Fruit fly (Drosophila melanogaster): ENCODE results near the gene Mkrn1.

Mkrn1 gene

dm6 chr3L:21539245-21540196, 6.0 kb upstream of the Mkrn1 start, which contains the start of the genes COX8 and VhaM9.7-b (continued):
- TF ChIP-seq run (tag; optimal IDR thresholded peaks at IDR 0.05) (no peak), CG8089 (GFP tag; optimal IDR thresholded peaks at IDR 0.05) (peak; percentile 35), schlank (tag; optimal IDR thresholded peaks at IDR 0.05) (no peak), lola (GFP tag; optimal IDR thresholded peaks at IDR 0.05) (peak in 1 of 3 experiments; percentile 62), CG10979 (tag; optimal IDR thresholded peaks at IDR 0.05) (peak; percentile 37), HHEX (GFP tag; optimal IDR thresholded peaks at IDR 0.05) (no peak), grn (GFP tag; optimal IDR thresholded peaks at IDR 0.05) (no peak), NfI (GFP tag; optimal IDR thresholded peaks at IDR 0.05) (peak; percentile 65), CG2199 (GFP tag; IDR thresholded peaks at IDR 0.05) (peak; percentile 57; the same call in 1 of the 3 replicates), CG7963 (GFP tag; IDR thresholded peaks at IDR 0.05; ENCODE audit: partially characterized antibody) (peak; percentile 33; the same call in 1 of the 3 replicates), sens (GFP tag) (peak; percentile 63), Neu2 (GFP tag; optimal IDR thresholded peaks at IDR 0.05; ENCODE audit: borderline replicate concordance) (no peak), CG1602 (GFP tag; optimal IDR thresholded peaks at IDR 0.05) (peak; percentile 65), CG8281 (tag; optimal IDR thresholded peaks at IDR 0.05) (peak; percentile 64), Ptx1 (GFP tag; IDR thresholded peaks at IDR 0.05) (no peak), vfl (GFP tag; optimal IDR thresholded peaks at IDR 0.05) (peak; percentile 21), jing (GFP tag; optimal IDR thresholded peaks at IDR 0.05) (no peak), CG3281 (GFP tag; optimal IDR thresholded peaks at IDR 0.05) (peak; percentile 45), her (GFP tag; optimal IDR thresholded peaks at IDR 0.05) (no peak), hkb (optimal IDR thresholded peaks at IDR 0.05) (no peak), hkb (GFP tag; IDR thresholded peaks at IDR 0.05) (peak; percentile 27; the same call in 1 of the 2 replicates), maf-S (GFP tag; optimal IDR thresholded peaks at IDR 0.05) (peak; percentile 38), CG9932 (GFP tag; IDR thresholded peaks at IDR 0.05) (peak; percentile 88), sc (optimal IDR thresholded peaks at IDR 0.05) (no peak), sc (GFP tag; optimal IDR thresholded peaks at IDR 0.05) (no peak), YL-1 (GFP tag; optimal IDR thresholded peaks at IDR 0.05) (peak; percentile 86), cg (GFP tag; optimal IDR thresholded peaks at IDR 0.05) (no peak), stwl (tag; optimal IDR thresholded peaks at IDR 0.05) (peak; percentile 36), tna (GFP tag; IDR thresholded peaks at IDR 0.05; ENCODE audit: partially characterized antibody) (0 out of 2 replicates have a peak, but pooled peaks have one; percentile 28), CG16863 (GFP tag; optimal IDR thresholded peaks at IDR 0.05) (peak; percentile 40), zfh2 (GFP tag; optimal IDR thresholded peaks at IDR 0.05) (peak; percentile 78), lov (optimal IDR thresholded peaks at IDR 0.05) (no peak), lov (GFP tag; IDR thresholded peaks at IDR 0.05) (0 out of 3 replicates have a peak, but pooled peaks have one; percentile 8), wek (GFP tag; optimal IDR thresholded peaks at IDR 0.05) (no peak), Lpt (GFP tag; optimal IDR thresholded peaks at IDR 0.05) (no peak), trh (GFP tag; optimal IDR thresholded peaks at IDR 0.05) (no peak), pfk (GFP tag; optimal IDR thresholded peaks at IDR 0.05) (peak; percentile 24), klu (GFP tag; IDR thresholded peaks at IDR 0.05) (peak; percentile 58; the same call in 1 of the 2 replicates), CG14860 (GFP tag; IDR thresholded peaks at IDR 0.05; ENCODE audit: partially characterized antibody) (peak; percentile 61; the same call in 1 of the 3 replicates), eyg (GFP tag; optimal IDR thresholded peaks at IDR 0.05) (peak; percentile 20), CG10654 (GFP tag; optimal IDR thresholded peaks at IDR 0.05) (peak; percentile 48), E2f2 (GFP tag; IDR thresholded peaks at IDR 0.05) (0 out of 2 replicates have a peak, but pooled peaks have one; percentile 30), CG8290 (GFP tag; optimal IDR thresholded peaks at IDR 0.05) (peak; percentile 42), CG8290 (tag; optimal IDR thresholded peaks at IDR 0.05) (peak; percentile 51 to 86), CG2116 (GFP tag; optimal IDR thresholded peaks at IDR 0.05) (peak; percentile 61), bigmax (GFP tag; optimal IDR thresholded peaks at IDR 0.05) (peak; percentile 88), Med (GFP tag) (peak; percentile 85), sug (tag; optimal IDR thresholded peaks at IDR 0.05) (peak; percentile 78), E2f1 (GFP tag; IDR thresholded peaks at IDR 0.05) (peak; percentile 41)

Measured in whole organism, embryonic.